Worm (Caenorhabditis elegans): Measurements from ENCODE around the gene dnc-3.

ce11 chrII:3556584-3556983, 3.1 kb downstream of the dnc-3 start:
- TF ChIP-seq ref-1 (GFP tag; conservative IDR thresholded peaks at IDR 0.05) (no peak), T22C8.4 (GFP tag; IDR thresholded peaks at IDR 0.05) (no peak), ztf-29 (GFP tag; IDR thresholded peaks at IDR 0.05) (no peak), tab-1 (GFP tag; IDR thresholded peaks at IDR 0.05) (no peak), med-1 (GFP tag; optimal IDR thresholded peaks at IDR 0.05; ENCODE audit: insufficient read depth) (no peak)

Measured in whole organism, midembryonic.